Worm (Caenorhabditis elegans) whole organism, L3 larva: ENCODE data around the gene glb-34.

ENCODE experiments used
- R02D3.7 ChIP-seq: fragments of 150-350 bp; optimal IDR thresholded peaks from 2 replicates; lab custom pipeline; 2014; ENCODE audit warnings: missing biosample characterization, missing genetic modification characterization
- ZK546.5 ChIP-seq: sonication (generic microtip); optimal IDR thresholded peaks from 2 replicates; lab custom pipeline; 2017; ENCODE audit warnings: missing biosample characterization, missing genetic modification characterization
- aly-2 ChIP-seq: fragments of 150-350 bp; optimal IDR thresholded peaks from 2 replicates; lab custom pipeline; 2014; ENCODE audit warnings: missing biosample characterization, missing genetic modification characterization
- ama-1 ChIP-seq: fragments of 150-350 bp; optimal IDR thresholded peaks from 2 replicates; lab custom pipeline; 2018
- ceh-28 ChIP-seq: fragments of 150-350 bp; optimal IDR thresholded peaks from 2 replicates; lab custom pipeline; 2014; ENCODE audit warnings: missing biosample characterization, missing genetic modification reagents, missing genetic modification characterization
- ceh-82 ChIP-seq: fragments of 150-350 bp; optimal IDR thresholded peaks from 2 replicates; lab custom pipeline; 2014; ENCODE audit warnings: missing biosample characterization, missing genetic modification characterization
- ceh-9 ChIP-seq: sonication (generic microtip); optimal IDR thresholded peaks from 2 replicates; lab custom pipeline; 2018; ENCODE audit warnings: missing biosample characterization, missing genetic modification characterization
- daf-12 ChIP-seq: fragments of 150-350 bp; optimal IDR thresholded peaks from 2 replicates; lab custom pipeline; 2014; ENCODE audit warnings: missing biosample characterization, missing genetic modification reagents, missing genetic modification characterization
- egl-27 ChIP-seq: sonication (generic microtip); optimal IDR thresholded peaks from 4 replicates; lab custom pipeline; 2017; ENCODE audit warnings: missing biosample characterization, missing genetic modification reagents, missing genetic modification characterization
- egl-5 ChIP-seq: fragments of 150-350 bp; optimal IDR thresholded peaks from 2 replicates; lab custom pipeline; 2017; ENCODE audit warnings: missing biosample characterization, missing genetic modification reagents, missing genetic modification characterization, inconsistent platforms
- elt-1 ChIP-seq: fragments of 150-350 bp; optimal IDR thresholded peaks from 2 replicates; lab custom pipeline; 2014; ENCODE audit warnings: missing biosample characterization, missing genetic modification characterization
- elt-2 ChIP-seq: sonication (generic microtip); optimal IDR thresholded peaks from 2 replicates; lab custom pipeline; 2016; ENCODE audit warnings: missing genetic modification reagents, mild to moderate bottlenecking, missing genetic modification characterization, missing compliant biosample characterization
- eor-1 ChIP-seq, 2 experiments: fragments of 150-350 bp; optimal IDR thresholded peaks; 2 replicates each; lab custom pipeline; 2014 to 2018; ENCODE audit warnings: missing biosample characterization in 2 of 2, missing genetic modification characterization in 2 of 2
- fkh-10 ChIP-seq: sonication (generic microtip); optimal IDR thresholded peaks from 2 replicates; lab custom pipeline; 2017; ENCODE audit warnings: missing biosample characterization, missing genetic modification reagents, missing genetic modification characterization
- fkh-2 ChIP-seq: fragments of 150-350 bp; optimal IDR thresholded peaks from 2 replicates; lab custom pipeline; 2014; ENCODE audit warnings: missing biosample characterization, missing genetic modification reagents, missing genetic modification characterization
- fos-1 ChIP-seq: fragments of 150-350 bp; optimal IDR thresholded peaks from 2 replicates; lab custom pipeline; 2014; ENCODE audit warnings: missing biosample characterization, missing genetic modification characterization
- hmg-11 ChIP-seq: sonication (generic microtip); optimal IDR thresholded peaks from 2 replicates; lab custom pipeline; 2016; ENCODE audit warnings: missing genetic modification characterization, missing compliant biosample characterization
- jun-1 ChIP-seq: fragments of 150-350 bp; optimal IDR thresholded peaks from 2 replicates; lab custom pipeline; 2014; ENCODE audit warnings: missing biosample characterization, missing genetic modification reagents, missing genetic modification characterization
- lin-15B ChIP-seq: fragments of 150-350 bp; optimal IDR thresholded peaks from 2 replicates; lab custom pipeline; 2014; ENCODE audit warnings: missing biosample characterization, missing genetic modification characterization
- lin-39 ChIP-seq: fragments of 150-350 bp; optimal IDR thresholded peaks from 2 replicates; lab custom pipeline; 2018; ENCODE audit warnings: missing biosample characterization, missing genetic modification reagents, missing genetic modification characterization
- lsy-12 ChIP-seq: sonication (generic microtip); optimal IDR thresholded peaks from 2 replicates; lab custom pipeline; 2016; ENCODE audit warnings: mild to moderate bottlenecking, missing genetic modification characterization, missing compliant biosample characterization
- mdl-1 ChIP-seq: fragments of 150-350 bp; optimal IDR thresholded peaks from 2 replicates; lab custom pipeline; 2014; ENCODE audit warnings: missing biosample characterization, missing genetic modification characterization
- nfya-1 ChIP-seq: sonication (generic microtip); optimal IDR thresholded peaks from 2 replicates; lab custom pipeline; 2017; ENCODE audit warnings: missing genetic modification characterization, mild to moderate bottlenecking, missing compliant biosample characterization, antibody characterized with exemption, moderate library complexity; ENCODE audit not compliant: insufficient read depth
- nhr-12 ChIP-seq: fragments of 150-350 bp; optimal IDR thresholded peaks from 2 replicates; lab custom pipeline; 2014; ENCODE audit warnings: missing biosample characterization, missing genetic modification characterization
- nhr-23 ChIP-seq: fragments of 150-350 bp; optimal IDR thresholded peaks from 2 replicates; lab custom pipeline; 2014; ENCODE audit warnings: missing biosample characterization, missing genetic modification reagents, missing genetic modification characterization
- nhr-237 ChIP-seq: fragments of 150-350 bp; optimal IDR thresholded peaks from 2 replicates; lab custom pipeline; 2014; ENCODE audit warnings: missing biosample characterization, missing genetic modification characterization
- nhr-25 ChIP-seq: sonication (generic microtip); optimal IDR thresholded peaks from 2 replicates; lab custom pipeline; 2017; ENCODE audit warnings: missing biosample characterization, missing genetic modification characterization
- nhr-28 ChIP-seq: fragments of 150-350 bp; optimal IDR thresholded peaks from 2 replicates; lab custom pipeline; 2014; ENCODE audit warnings: missing biosample characterization, missing genetic modification characterization
- nhr-43 ChIP-seq: sonication (generic microtip); optimal IDR thresholded peaks from 2 replicates; lab custom pipeline; 2016; ENCODE audit warnings: mild to moderate bottlenecking, missing genetic modification characterization, missing compliant biosample characterization; ENCODE audit not compliant: poor library complexity, severe bottlenecking
- nhr-67 ChIP-seq: fragments of 150-350 bp; optimal IDR thresholded peaks from 2 replicates; lab custom pipeline; 2014; ENCODE audit warnings: missing biosample characterization, missing genetic modification characterization
- nhr-76 ChIP-seq: fragments of 150-350 bp; sonication (generic microtip); optimal IDR thresholded peaks from 5 replicates; lab custom pipeline; 2014; ENCODE audit warnings: missing biosample characterization, missing genetic modification characterization
- nhr-77 ChIP-seq: fragments of 150-350 bp; optimal IDR thresholded peaks from 2 replicates; lab custom pipeline; 2014; ENCODE audit warnings: missing biosample characterization, missing genetic modification characterization
- pha-4 ChIP-seq: fragments of 150-350 bp; optimal IDR thresholded peaks from 2 replicates; lab custom pipeline; 2014; ENCODE audit warnings: missing biosample characterization, missing genetic modification reagents, missing genetic modification characterization
- pqm-1 ChIP-seq: fragments of 150-350 bp; optimal IDR thresholded peaks from 2 replicates; lab custom pipeline; 2017; ENCODE audit warnings: missing biosample characterization, missing genetic modification characterization, inconsistent platforms
- sea-2 ChIP-seq: fragments of 150-350 bp; sonication (generic microtip); optimal IDR thresholded peaks from 4 replicates; lab custom pipeline; 2014; ENCODE audit warnings: missing biosample characterization, missing genetic modification reagents, missing genetic modification characterization
- snpc-4 ChIP-seq: fragments of 150-350 bp; optimal IDR thresholded peaks from 2 replicates; lab custom pipeline; 2014; ENCODE audit warnings: missing biosample characterization, missing genetic modification characterization
- tbx-2 ChIP-seq: sonication (generic microtip); optimal IDR thresholded peaks from 2 replicates; lab custom pipeline; 2016; ENCODE audit warnings: mild to moderate bottlenecking, missing genetic modification characterization, missing compliant biosample characterization
- unc-39 ChIP-seq: sonication (generic microtip); optimal IDR thresholded peaks from 4 replicates; lab custom pipeline; 2017; ENCODE audit warnings: missing biosample characterization, missing genetic modification characterization
- unc-62 ChIP-seq: fragments of 150-350 bp; sonication (generic microtip); optimal IDR thresholded peaks from 4 replicates; lab custom pipeline; 2014; ENCODE audit warnings: missing biosample characterization, missing genetic modification reagents, missing genetic modification characterization
- ztf-4 ChIP-seq: fragments of 150-350 bp; optimal IDR thresholded peaks from 2 replicates; lab custom pipeline; 2014; ENCODE audit warnings: missing biosample characterization, missing genetic modification characterization

Gene glb-34

DNA sequence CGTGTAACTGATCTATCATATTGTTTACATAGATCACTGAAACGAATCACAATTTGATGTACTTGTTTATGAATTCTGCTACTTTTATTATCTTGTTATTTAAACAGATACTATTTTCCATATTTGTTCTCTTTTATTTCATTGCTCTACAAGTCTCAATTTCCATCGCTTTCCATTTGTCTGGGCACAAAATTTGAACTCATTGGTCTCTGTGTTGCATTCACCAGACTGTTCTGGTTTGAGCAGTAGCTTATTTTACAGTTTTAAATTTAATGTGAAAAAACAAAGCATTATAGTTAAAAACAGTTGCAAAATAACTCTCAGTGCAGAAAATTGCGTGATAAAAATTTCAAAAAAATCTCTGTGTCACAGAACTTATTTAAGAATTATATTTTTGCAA is 15.1 kb upstream of the glb-34 start:
- no peak for TF ChIP-seq fkh-10 (GFP tag; lab: Kevin White, UChicago)
- TF ChIP-seq fos-1 (tag; lab: Kevin White, UChicago) = no peak
- TF ChIP-seq sea-2 (GFP tag; lab: Kevin White, UChicago) = no peak
- no peak for TF ChIP-seq nhr-77 (tag; lab: Kevin White, UChicago)
- no peak for TF ChIP-seq tbx-2 (tag; lab: Kevin White, UChicago)

DNA sequence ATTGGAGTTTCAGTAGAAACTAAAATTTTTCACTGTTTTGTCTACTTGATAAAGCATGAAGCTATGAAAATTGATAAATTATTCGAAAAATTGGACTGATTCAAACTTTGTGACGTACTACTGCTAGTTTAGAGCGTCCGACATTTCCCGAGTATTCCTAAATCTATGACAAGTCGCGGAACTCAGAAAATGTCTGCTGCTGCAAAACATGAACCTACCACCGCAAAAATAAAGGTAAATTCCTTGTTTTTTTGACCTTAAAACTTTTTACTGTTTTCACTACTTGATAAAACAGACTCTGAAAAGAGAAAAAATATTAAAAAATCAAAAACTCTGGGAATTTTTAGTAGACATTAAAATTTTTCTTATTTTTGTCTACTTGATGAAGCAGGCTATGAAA is 14.3 kb upstream of the glb-34 start:
- TF ChIP-seq nhr-23 (tag; lab: Kevin White, UChicago) = no peak
- no peak for TF ChIP-seq aly-2 (tag; lab: Kevin White, UChicago)
- TF ChIP-seq nhr-237 = no peak
- no peak for TF ChIP-seq ceh-28 (tag; lab: Kevin White, UChicago)
- TF ChIP-seq ztf-4 = no peak
- no peak for TF ChIP-seq ama-1 (lab: Kevin White, UChicago)
- TF ChIP-seq nhr-67 = no peak
- TF ChIP-seq lin-15B (tag; lab: Kevin White, UChicago) = no peak
- TF ChIP-seq nhr-76 = no peak
- TF ChIP-seq elt-2 (tag; lab: Kevin White, UChicago) = no peak
- TF ChIP-seq sea-2 (GFP tag; lab: Kevin White, UChicago) = no peak
- TF ChIP-seq, all 47 proteins: peak for 0

DNA sequence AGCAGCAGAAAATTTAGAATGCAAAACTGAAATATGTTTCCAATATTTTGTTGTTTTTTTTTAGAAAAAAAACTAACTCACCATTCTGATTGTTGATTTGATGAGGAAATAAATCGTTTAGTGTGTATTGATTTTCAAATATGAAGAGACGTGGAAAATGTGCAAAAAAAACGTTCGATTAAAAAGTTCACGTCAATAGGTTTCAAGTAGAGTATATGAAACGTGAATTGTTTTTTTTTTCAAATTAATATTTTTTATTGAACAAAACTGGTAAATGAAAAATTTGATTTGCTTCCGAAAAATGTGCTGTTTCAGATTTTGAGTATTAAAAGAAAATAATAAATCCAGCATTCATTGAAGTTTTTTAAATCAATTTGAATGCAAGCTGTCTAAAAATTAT is 8.4 kb upstream of the glb-34 start, which contains the start of gene irld-18:
TSS of gene irld-18 (minus strand) at position 101 of the 400 bp plus-strand sequence.
- TF ChIP-seq elt-1 = no peak
- TF ChIP-seq ceh-82 = no peak
- no peak for TF ChIP-seq fkh-2 (tag; lab: Kevin White, UChicago)
- no peak for TF ChIP-seq nhr-77 (tag; lab: Kevin White, UChicago)
- TF ChIP-seq nhr-76 = no peak
- TF ChIP-seq daf-12 (tag; lab: Kevin White, UChicago) = no peak
- TF ChIP-seq pha-4 (tag; lab: Kevin White, UChicago) = no peak
- TF ChIP-seq snpc-4 (tag; lab: Kevin White, UChicago) = no peak
- no peak for TF ChIP-seq egl-5 (tag; lab: Kevin White, UChicago)
- TF ChIP-seq nhr-25 (tag; lab: Kevin White, UChicago) = no peak
- TF ChIP-seq ZK546.5 = no peak
- TF ChIP-seq, all 47 proteins: peak for 0

DNA sequence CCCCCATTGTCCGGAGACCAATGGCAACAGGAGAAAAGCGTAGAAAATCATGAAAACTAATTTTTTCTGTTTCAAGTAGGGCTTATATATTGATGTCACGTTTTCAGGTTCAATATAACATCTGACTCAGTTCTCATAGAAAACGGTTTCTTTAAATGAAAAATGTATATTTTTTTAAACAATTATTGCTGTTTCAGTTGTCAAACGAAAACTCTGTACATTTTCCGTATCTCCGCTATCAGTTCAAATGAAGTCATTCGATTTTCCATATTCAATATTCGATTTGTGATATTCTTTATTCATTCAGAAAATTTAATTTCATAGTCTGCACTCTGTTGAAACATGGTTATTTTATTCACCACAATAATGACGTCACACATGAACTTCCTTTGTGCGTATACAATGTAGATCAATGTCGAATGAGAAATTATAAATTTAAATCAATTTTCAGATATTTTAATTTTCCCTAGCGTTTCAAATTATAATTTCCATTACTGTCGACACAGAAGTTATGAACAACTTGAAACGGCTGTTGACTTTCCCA is 6.2 kb upstream of the glb-34 start, which contains the start of gene Y57G11B.8:
TSS of gene Y57G11B.8 (minus strand) at position 51 of the 544 bp plus-strand sequence.
- TF ChIP-seq hmg-11 (no peak), ceh-82 (no peak), unc-62 (GFP tag; lab: Kevin White, UChicago) (no peak), ceh-9 (tag; lab: Kevin White, UChicago) (no peak), nhr-43 (tag; lab: Kevin White, UChicago) (no peak), eor-1 (tag; optimal IDR thresholded peaks at IDR 0.05; lab: Kevin White, UChicago) (no peak), ceh-28 (tag; lab: Kevin White, UChicago) (no peak), sea-2 (GFP tag; lab: Kevin White, UChicago) (no peak), elt-2 (tag; lab: Kevin White, UChicago) (no peak), mdl-1 (tag; lab: Kevin White, UChicago) (no peak), nfya-1 (tag; lab: Kevin White, UChicago) (no peak), pqm-1 (no peak), daf-12 (tag; lab: Kevin White, UChicago) (no peak), nhr-28 (tag; lab: Kevin White, UChicago) (no peak), tbx-2 (tag; lab: Kevin White, UChicago) (no peak), fkh-2 (tag; lab: Kevin White, UChicago) (no peak)

DNA sequence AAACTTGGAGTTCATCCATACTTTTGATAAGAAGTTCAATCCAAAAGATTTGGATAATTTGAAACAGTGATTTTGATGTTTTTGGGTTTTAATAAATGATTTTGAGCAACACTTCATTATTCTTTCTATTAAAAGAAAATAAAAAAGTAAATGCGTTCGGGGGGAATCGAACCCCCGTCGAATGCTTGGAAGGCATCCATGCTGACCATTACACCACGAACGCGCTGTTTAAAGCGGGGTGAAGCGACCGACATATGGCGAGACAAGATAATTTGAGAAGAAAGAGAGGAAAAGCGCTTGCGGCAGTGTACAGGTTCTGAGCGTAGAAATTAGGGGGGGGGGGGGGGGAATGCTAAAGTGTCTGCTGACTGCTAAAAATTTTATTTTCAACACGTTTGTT is 4.0 kb upstream of the glb-34 start:
- peak; percentile 58 for TF ChIP-seq nfya-1 (tag; lab: Kevin White, UChicago)
- TF ChIP-seq fkh-2 (tag; lab: Kevin White, UChicago) = no peak
- no peak for TF ChIP-seq egl-27 (tag; lab: Kevin White, UChicago)
- TF ChIP-seq ceh-28 (tag; lab: Kevin White, UChicago) = no peak
- TF ChIP-seq daf-12 (tag; lab: Kevin White, UChicago) = no peak
- no peak for TF ChIP-seq ama-1 (lab: Kevin White, UChicago)
- TF ChIP-seq R02D3.7 (tag; lab: Kevin White, UChicago) = no peak
- TF ChIP-seq ceh-82 = no peak
- TF ChIP-seq unc-62 (GFP tag; lab: Kevin White, UChicago) = no peak
- TF ChIP-seq lin-39 (tag; lab: Kevin White, UChicago) = no peak
- TF ChIP-seq unc-39 (tag; lab: Kevin White, UChicago) = no peak
- no peak for TF ChIP-seq nhr-76
- no peak for TF ChIP-seq sea-2 (GFP tag; lab: Kevin White, UChicago)
- peak; percentile 58 for TF ChIP-seq nhr-43 (tag; lab: Kevin White, UChicago)
- no peak for TF ChIP-seq aly-2 (tag; lab: Kevin White, UChicago)
- no peak for TF ChIP-seq tbx-2 (tag; lab: Kevin White, UChicago)
- TF ChIP-seq pha-4 (tag; lab: Kevin White, UChicago) = no peak
- no peak for TF ChIP-seq jun-1 (tag; lab: Kevin White, UChicago)
- TF ChIP-seq elt-2 (tag; lab: Kevin White, UChicago) = no peak
- peak; percentile 1 for TF ChIP-seq lsy-12 (tag; lab: Kevin White, UChicago)
- TF ChIP-seq nhr-12 (tag; lab: Kevin White, UChicago) = no peak
- no peak for TF ChIP-seq eor-1 (tag; optimal IDR thresholded peaks at IDR 0.05; lab: Kevin White, UChicago)
- peak; percentile 41 for TF ChIP-seq snpc-4 (tag; lab: Kevin White, UChicago)
- TF ChIP-seq hmg-11 = peak; percentile 41
- TF ChIP-seq ZK546.5 = no peak
